Worm (Caenorhabditis elegans) whole organism, young adult: ENCODE data around the gene Y38C1BA.4.

Source experiments
- B0336.3 ChIP-seq: fragments of 200-800 bp; sonication (Bioruptor generic); IDR thresholded peaks from 2 replicates; pipeline ENCODE4 v1.3.6; 2022; ENCODE audit warnings: missing genetic modification characterization, missing compliant biosample characterization
- K12H6.12 ChIP-seq: fragments of 200-800 bp; sonication (Bioruptor generic); optimal IDR thresholded peaks from 2 replicates; lab custom pipeline; 2018; ENCODE audit warnings: mild to moderate bottlenecking, missing genetic modification characterization, missing compliant biosample characterization
- Y53F4B.3 ChIP-seq: fragments of 200-800 bp; sonication (Bioruptor generic); IDR thresholded peaks from 2 replicates; pipeline ENCODE4 v1.3.6; 2022; ENCODE audit warnings: missing genetic modification reagents, missing genetic modification characterization, missing compliant biosample characterization
- Y95B8A.8 ChIP-seq: fragments of 200-800 bp; sonication (Bioruptor generic); IDR thresholded peaks from 2 replicates; pipeline ENCODE4 v1.3.6; 2022; ENCODE audit warnings: missing genetic modification reagents, missing genetic modification characterization, missing compliant biosample characterization
- bed-2 ChIP-seq: fragments of 200-800 bp; sonication (Bioruptor generic); IDR thresholded peaks from 2 replicates; pipeline ENCODE4 v1.3.6; 2022; ENCODE audit warnings: missing genetic modification reagents, missing genetic modification characterization, missing compliant biosample characterization
- cebp-1 ChIP-seq, 2 experiments: fragments of 200-800 bp in 1 of 2; sonication (Bioruptor generic) in 1 of 2; sonication (generic microtip) in 1 of 2; IDR thresholded peaks in 1 of 2; optimal IDR thresholded peaks in 1 of 2; 2 replicates each; pipeline versions ENCODE4 v1.3.6 to Lab custom; 2017 to 2022; ENCODE audit warnings: missing compliant biosample characterization in 2 of 2, missing genetic modification characterization in 2 of 2, mild to moderate bottlenecking in 1 of 2, missing genetic modification reagents in 1 of 2, moderate library complexity in 1 of 2
- ceh-27 ChIP-seq: fragments of 200-800 bp; sonication (Bioruptor generic); optimal IDR thresholded peaks from 2 replicates; lab custom pipeline; 2018; ENCODE audit warnings: mild to moderate bottlenecking, missing genetic modification characterization, moderate library complexity, missing compliant biosample characterization
- ceh-58 ChIP-seq: fragments of 200-800 bp; sonication (Bioruptor generic); IDR thresholded peaks from 2 replicates; pipeline ENCODE4 v1.3.6; 2022; ENCODE audit warnings: missing genetic modification characterization, missing compliant biosample characterization
- ceh-91 ChIP-seq: fragments of 200-800 bp; sonication (Bioruptor generic); IDR thresholded peaks from 2 replicates; pipeline ENCODE4 v1.3.6; 2022; ENCODE audit warnings: missing genetic modification reagents, missing genetic modification characterization, missing compliant biosample characterization
- die-1 ChIP-seq: sonication (generic microtip); optimal IDR thresholded peaks from 2 replicates; lab custom pipeline; 2016; ENCODE audit warnings: missing genotype, mild to moderate bottlenecking, missing genetic modification characterization, missing compliant biosample characterization
- dox-1 ChIP-seq: fragments of 200-800 bp; sonication (Bioruptor generic); IDR thresholded peaks from 2 replicates; pipeline ENCODE4 v1.3.6; 2022; ENCODE audit warnings: missing genetic modification reagents, missing genetic modification characterization, missing compliant biosample characterization
- dpl-1 ChIP-seq: fragments of 150-350 bp; optimal IDR thresholded peaks from 2 replicates; lab custom pipeline; 2014; ENCODE audit warnings: missing biosample characterization, missing genetic modification reagents, missing genetic modification characterization
- efl-1 ChIP-seq: fragments of 150-350 bp; optimal IDR thresholded peaks from 2 replicates; lab custom pipeline; 2014; ENCODE audit warnings: missing biosample characterization, missing genetic modification reagents, missing genetic modification characterization
- egrh-3 ChIP-seq: fragments of 200-800 bp; sonication (Bioruptor generic); IDR thresholded peaks from 2 replicates; pipeline ENCODE4 v1.3.6; 2022; ENCODE audit warnings: missing genetic modification reagents, missing genetic modification characterization, missing compliant biosample characterization
- ets-4 ChIP-seq: fragments of 200-800 bp; sonication (Bioruptor generic); optimal IDR thresholded peaks from 2 replicates; lab custom pipeline; 2018; ENCODE audit warnings: mild to moderate bottlenecking, missing genetic modification characterization, missing compliant biosample characterization
- hmg-20 ChIP-seq: fragments of 200-800 bp; sonication (Bioruptor generic); IDR thresholded peaks from 2 replicates; pipeline ENCODE4 v1.3.6; 2022; ENCODE audit warnings: missing genetic modification reagents, missing genetic modification characterization, missing compliant biosample characterization
- let-526 ChIP-seq: fragments of 200-800 bp; sonication (Bioruptor generic); IDR thresholded peaks from 2 replicates; pipeline ENCODE4 v1.3.6; 2022; ENCODE audit warnings: missing genetic modification reagents, missing genetic modification characterization, missing compliant biosample characterization
- lin-40 ChIP-seq: sonication (generic microtip); optimal IDR thresholded peaks from 2 replicates; lab custom pipeline; 2016; ENCODE audit warnings: missing genetic modification characterization, mild to moderate bottlenecking, missing compliant biosample characterization, missing genotype, missing genetic modification reagents
- lin-54 ChIP-seq: fragments of 200-800 bp; sonication (Bioruptor generic); optimal IDR thresholded peaks from 2 replicates; lab custom pipeline; 2018; ENCODE audit warnings: mild to moderate bottlenecking, missing genetic modification characterization, missing compliant biosample characterization
- madf-3 ChIP-seq: fragments of 200-800 bp; sonication (Bioruptor generic); IDR thresholded peaks from 2 replicates; pipeline ENCODE4 v1.3.6; 2022; ENCODE audit warnings: missing genetic modification reagents, missing genetic modification characterization, missing compliant biosample characterization
- mcd-1 ChIP-seq: fragments of 200-800 bp; sonication (Bioruptor generic); IDR thresholded peaks from 2 replicates; pipeline ENCODE4 v1.3.6; 2022; ENCODE audit warnings: missing genetic modification reagents, missing genetic modification characterization, missing compliant biosample characterization
- mel-28 ChIP-seq: sonication (generic microtip); optimal IDR thresholded peaks from 2 replicates; lab custom pipeline; 2016; ENCODE audit warnings: borderline replicate concordance, mild to moderate bottlenecking, missing genetic modification characterization, missing compliant biosample characterization
- mxl-1 ChIP-seq: sonication (generic microtip); optimal IDR thresholded peaks from 2 replicates; lab custom pipeline; 2016; ENCODE audit warnings: missing genetic modification characterization, missing compliant biosample characterization
- nfya-1 ChIP-seq: sonication (generic microtip); optimal IDR thresholded peaks from 2 replicates; lab custom pipeline; 2017; ENCODE audit warnings: antibody characterized with exemption, missing compliant biosample characterization, missing genetic modification characterization, borderline replicate concordance; ENCODE audit not compliant: insufficient read depth
- nhr-27 ChIP-seq: fragments of 200-800 bp; sonication (Bioruptor generic); optimal IDR thresholded peaks from 2 replicates; lab custom pipeline; 2018; ENCODE audit warnings: mild to moderate bottlenecking, missing genetic modification characterization, moderate library complexity, missing compliant biosample characterization
- pha-4 ChIP-seq: fragments of 150-350 bp; sonication (generic microtip); optimal IDR thresholded peaks from 2 replicates; lab custom pipeline; 2014; ENCODE audit warnings: missing biosample characterization, missing genetic modification reagents, missing genetic modification characterization
- rcor-1 ChIP-seq: fragments of 200-800 bp; sonication (Bioruptor generic); IDR thresholded peaks from 2 replicates; pipeline ENCODE4 v1.3.6; 2022; ENCODE audit warnings: missing genetic modification reagents, missing genetic modification characterization, missing compliant biosample characterization
- sea-2 ChIP-seq: fragments of 200-800 bp; sonication (Bioruptor generic); IDR thresholded peaks from 2 replicates; pipeline ENCODE4 v1.3.6; 2022; ENCODE audit warnings: missing genetic modification characterization, missing compliant biosample characterization
- snpc-4 ChIP-seq, 5 experiments: fragments of 150-350 bp in 1 of 5; sonication (generic microtip) in 4 of 5; optimal IDR thresholded peaks; 2 replicates each; lab custom pipeline; 2014 to 2018; ENCODE audit warnings: missing genetic modification characterization in 5 of 5, missing biosample characterization in 3 of 5, antibody characterized with exemption in 2 of 5, mild to moderate bottlenecking in 2 of 5, missing compliant biosample characterization in 2 of 5, missing genotype in 2 of 5, moderate library complexity in 2 of 5, missing genetic modification reagents in 1 of 5
- tbp1 ChIP-seq: fragments of 200-800 bp; sonication (Bioruptor generic); optimal IDR thresholded peaks from 2 replicates; lab custom pipeline; 2018; ENCODE audit warnings: mild to moderate bottlenecking, missing genetic modification characterization, missing compliant biosample characterization
- tlf-1 ChIP-seq: fragments of 200-800 bp; sonication (Bioruptor generic); optimal IDR thresholded peaks from 2 replicates; lab custom pipeline; 2018; ENCODE audit warnings: mild to moderate bottlenecking, missing genetic modification characterization, missing compliant biosample characterization
- zfh-2 ChIP-seq: fragments of 200-800 bp; sonication (Bioruptor generic); conservative IDR thresholded peaks from 2 replicates; pipeline ENCODE4 v1.3.6; 2022; ENCODE audit warnings: missing genetic modification reagents, missing genetic modification characterization, missing compliant biosample characterization

Y38C1BA.4 gene

ce11 chrIV:1820153-1820552 lies 1.5 kb upstream of the Y38C1BA.4 start, which contains the start of gene col-109:
TSS of gene col-109 (minus strand) at chrIV:1820253.
- TF ChIP-seq bed-2 (GFP tag; lab: Robert Waterston, UW), result no peak
- TF ChIP-seq hmg-20 (GFP tag; lab: Robert Waterston, UW), result no peak
- 0 out of 2 replicates have a peak, but pooled peaks have one; percentile 17 for TF ChIP-seq zfh-2 (GFP tag; lab: Robert Waterston, UW)
- TF ChIP-seq ets-4 (GFP tag; lab: Kevin White, UChicago), result no peak
- TF ChIP-seq let-526, result no peak
- TF ChIP-seq, all 124 proteins: peak for 1

- no peak for TF ChIP-seq dpl-1 (GFP tag; lab: Kevin White, UChicago)
- 0 out of 2 replicates have a peak, but pooled peaks have one; percentile 10 for TF ChIP-seq dox-1 (GFP tag; lab: Robert Waterston, UW)
- TF ChIP-seq ceh-91 (GFP tag; lab: Robert Waterston, UW), result no peak
- no peak for TF ChIP-seq mxl-1
- TF ChIP-seq ceh-58 (GFP tag; lab: Robert Waterston, UW), result no peak
- peak; percentile 15; the same call in 1 of the 2 replicates for TF ChIP-seq B0336.3
- no peak for TF ChIP-seq lin-54 (GFP tag; lab: Kevin White, UChicago)
- TF ChIP-seq mcd-1 (GFP tag; lab: Robert Waterston, UW), result peak; percentile 27; the same call in 1 of the 2 replicates
- TF ChIP-seq cebp-1 (GFP tag; IDR thresholded peaks at IDR 0.05; lab: Robert Waterston, UW), result no peak
- TF ChIP-seq cebp-1 (tag; optimal IDR thresholded peaks at IDR 0.05; lab: Kevin White, UChicago), result peak; percentile 53
- no peak for TF ChIP-seq snpc-4 (GFP tag; optimal IDR thresholded peaks at IDR 0.05; lab: Kevin White, UChicago)
- peak in 1 of 4 experiments; percentile 17 for TF ChIP-seq snpc-4 (tag; optimal IDR thresholded peaks at IDR 0.05; lab: Kevin White, UChicago)
- peak; percentile 69 for TF ChIP-seq K12H6.12 (tag; lab: Kevin White, UChicago)
- no peak for TF ChIP-seq efl-1
- no peak for TF ChIP-seq die-1 (tag; lab: Kevin White, UChicago)
- peak; percentile 96 for TF ChIP-seq zfh-2 (GFP tag; lab: Robert Waterston, UW)
- peak; percentile 34 for TF ChIP-seq lin-40
- TF ChIP-seq tlf-1, result no peak
- TF ChIP-seq Y95B8A.8 (GFP tag; lab: Robert Waterston, UW), result no peak
- TF ChIP-seq Y53F4B.3 (GFP tag; lab: Robert Waterston, UW), result no peak
- TF ChIP-seq ceh-27 (GFP tag; lab: Kevin White, UChicago), result peak; percentile 51
- 0 out of 2 replicates have a peak, but pooled peaks have one; percentile 7 for TF ChIP-seq rcor-1 (GFP tag; lab: Robert Waterston, UW)
- TF ChIP-seq madf-3 (GFP tag; lab: Robert Waterston, UW), result no peak
- TF ChIP-seq egrh-3 (GFP tag; lab: Robert Waterston, UW), result peak; percentile 31
- no peak for TF ChIP-seq mel-28 (tag; lab: Kevin White, UChicago)
- no peak for TF ChIP-seq tbp1 (GFP tag; lab: Kevin White, UChicago)
- no peak for TF ChIP-seq nhr-27 (tag; lab: Kevin White, UChicago)
- no peak for TF ChIP-seq pha-4 (tag; lab: Kevin White, UChicago)
These were observed 2.4 kb downstream of the Y38C1BA.4 start, which contains the start of gene cmk-1 for ce11 chrIV:1824065-1824531. TSS of gene cmk-1 (plus strand) at chrIV:1824481.

ce11 chrIV:1825789-1826188 lies 4.1 kb downstream of the Y38C1BA.4 start:
- peak; percentile 77; the same call in 1 of the 2 replicates for TF ChIP-seq egrh-3 (GFP tag; lab: Robert Waterston, UW)
- TF ChIP-seq nfya-1 (tag; lab: Kevin White, UChicago), result no peak
- TF ChIP-seq sea-2 (GFP tag; lab: Robert Waterston, UW), result no peak
- peak; percentile 89 for TF ChIP-seq zfh-2 (GFP tag; lab: Robert Waterston, UW)
- TF ChIP-seq snpc-4 (GFP tag; optimal IDR thresholded peaks at IDR 0.05; lab: Kevin White, UChicago), result no peak
- TF ChIP-seq snpc-4 (tag; optimal IDR thresholded peaks at IDR 0.05; lab: Kevin White, UChicago), result no peak
